Worm (Caenorhabditis elegans): ENCODE measurements around the gene Y46G5A.18.

DNA sequence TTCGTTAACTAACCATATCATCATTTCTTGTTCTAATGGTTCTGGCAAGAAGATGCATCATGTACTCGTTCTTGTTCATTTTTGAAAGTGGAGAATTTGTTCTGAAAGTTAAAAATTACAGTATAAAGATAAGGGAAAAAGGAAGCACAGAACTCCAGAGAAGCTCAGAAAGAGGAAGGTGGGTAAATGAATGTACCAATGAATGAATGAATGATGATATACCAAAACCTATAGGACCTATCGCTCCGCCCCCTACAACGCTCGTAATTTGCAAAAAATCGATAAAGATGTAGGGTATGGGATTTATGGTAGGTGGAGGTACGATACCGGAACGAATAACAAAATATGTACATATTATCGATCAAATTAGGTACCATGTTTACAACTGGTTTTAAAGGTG is 42.7 kb upstream of the Y46G5A.18 start, which contains the start of gene pes-10:
- TF ChIP-seq unc-62 (GFP tag; optimal IDR thresholded peaks at IDR 0.05) (no peak), unc-39 (tag; optimal IDR thresholded peaks at IDR 0.05) (no peak), cnd-1 (tag; optimal IDR thresholded peaks at IDR 0.05) (no peak), nhr-76 (tag; optimal IDR thresholded peaks at IDR 0.05) (no peak), elt-1 (tag; optimal IDR thresholded peaks at IDR 0.05; ENCODE audit: borderline replicate concordance, insufficient read depth) (no peak), nhr-2 (tag; optimal IDR thresholded peaks at IDR 0.05) (no peak), blmp-1 (tag; optimal IDR thresholded peaks at IDR 0.05) (no peak), nhr-237 (tag; optimal IDR thresholded peaks at IDR 0.05) (no peak)
